Fruit fly (Drosophila melanogaster): ENCODE measurements around the gene step.

DNA sequence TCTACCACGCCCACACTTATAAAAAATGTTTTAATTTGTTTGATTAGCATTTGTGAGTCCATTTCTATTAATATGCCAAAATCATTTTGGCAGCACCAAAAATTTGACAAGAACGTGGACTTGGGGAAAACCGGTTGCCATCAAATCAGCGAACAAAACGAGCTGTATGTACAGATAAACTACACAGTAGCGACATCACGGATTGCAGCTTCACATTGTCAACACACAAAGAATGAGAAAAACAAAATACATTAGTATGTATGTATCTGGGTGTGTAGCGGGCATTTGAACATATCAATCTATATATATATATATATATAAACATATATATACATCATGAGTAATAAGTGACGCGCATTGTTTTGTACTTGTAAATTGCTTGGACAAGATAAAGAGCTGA, 4.5 kb downstream of the step start:
- no peak for TF ChIP-seq CG6254 (GFP tag; optimal IDR thresholded peaks at IDR 0.05)
- TF ChIP-seq CG17829 (tag; optimal IDR thresholded peaks at IDR 0.05) = no peak
- TF ChIP-seq CG7372 (GFP tag; IDR thresholded peaks at IDR 0.05) = no peak
- TF ChIP-seq CG31365 (tag; optimal IDR thresholded peaks at IDR 0.05) = no peak
- no peak for TF ChIP-seq CG4360 (GFP tag; IDR thresholded peaks at IDR 0.05)
- no peak for TF ChIP-seq her (GFP tag; optimal IDR thresholded peaks at IDR 0.05)
- no peak for TF ChIP-seq dati (GFP tag; IDR thresholded peaks at IDR 0.05)
- TF ChIP-seq psq (GFP tag; optimal IDR thresholded peaks at IDR 0.05) = no peak
- no peak for TF ChIP-seq Trl (optimal IDR thresholded peaks at IDR 0.05)
- no peak for TF ChIP-seq Trl (GFP tag; optimal IDR thresholded peaks at IDR 0.05)
- no peak for TF ChIP-seq hkb (optimal IDR thresholded peaks at IDR 0.05)
- no peak for TF ChIP-seq hkb (GFP tag; IDR thresholded peaks at IDR 0.05)
- no peak for TF ChIP-seq CG14441 (GFP tag; IDR thresholded peaks at IDR 0.05)
